Worm (Caenorhabditis elegans) whole organism, L1 larva: ENCODE measurements around the gene Y24D9A.6.

Experiments
- C04F5.9 ChIP-seq: sonication (generic microtip); optimal IDR thresholded peaks from 2 replicates; lab custom pipeline; 2016; ENCODE audit warnings: missing genetic modification characterization, missing compliant biosample characterization
- C16A3.4 ChIP-seq: fragments of 150-350 bp; optimal IDR thresholded peaks from 2 replicates; lab custom pipeline; 2014; ENCODE audit warnings: missing biosample characterization, missing genetic modification characterization
- C34B4.2 ChIP-seq: sonication (generic microtip); optimal IDR thresholded peaks from 2 replicates; lab custom pipeline; 2017; ENCODE audit warnings: mild to moderate bottlenecking, missing genetic modification characterization, missing compliant biosample characterization
- F16B12.6 ChIP-seq: fragments of 150-350 bp; optimal IDR thresholded peaks from 2 replicates; lab custom pipeline; 2014; ENCODE audit warnings: missing biosample characterization, missing genetic modification characterization
- Y116A8C.19 ChIP-seq: sonication (generic microtip); optimal IDR thresholded peaks from 2 replicates; lab custom pipeline; 2016; ENCODE audit warnings: missing compliant biosample characterization, missing genetic modification characterization, borderline replicate concordance
- blmp-1 ChIP-seq: fragments of 150-350 bp; optimal IDR thresholded peaks from 2 replicates; lab custom pipeline; 2014; ENCODE audit warnings: missing biosample characterization, missing genetic modification characterization
- ceh-8 ChIP-seq: fragments of 200-800 bp; sonication (Bioruptor generic); optimal IDR thresholded peaks from 2 replicates; lab custom pipeline; 2018; ENCODE audit warnings: mild to moderate bottlenecking, missing genetic modification characterization, moderate library complexity, missing compliant biosample characterization
- ceh-90 ChIP-seq: sonication (generic microtip); optimal IDR thresholded peaks from 2 replicates; lab custom pipeline; 2016; ENCODE audit warnings: missing genetic modification characterization, missing compliant biosample characterization
- dpl-1 ChIP-seq, 3 experiments: fragments of 150-350 bp in 2 of 3; sonication (generic microtip) in 1 of 3; optimal IDR thresholded peaks; 2 replicates each; lab custom pipeline; 2014 to 2017; ENCODE audit warnings: missing biosample characterization in 3 of 3, missing genetic modification characterization in 3 of 3, missing genetic modification reagents in 3 of 3
- efl-1 ChIP-seq, 4 experiments: fragments of 150-350 bp; optimal IDR thresholded peaks in 3 of 4; peaks in 1 of 4; 1 replicate in 1 of 4; 2 replicates in 3 of 4; lab custom pipeline; 2014; ENCODE audit warnings: missing biosample characterization in 2 of 4, missing genetic modification characterization in 2 of 4, missing genetic modification reagents in 2 of 4
- egl-13 ChIP-seq: sonication (generic microtip); optimal IDR thresholded peaks from 2 replicates; lab custom pipeline; 2016; ENCODE audit warnings: missing genotype, missing genetic modification reagents, missing genetic modification characterization, missing compliant biosample characterization
- egl-27 ChIP-seq, 2 experiments: fragments of 150-350 bp in 1 of 2; sonication (generic microtip); optimal IDR thresholded peaks; 3 replicates each; lab custom pipeline; 2017 to 2018; ENCODE audit warnings: missing biosample characterization in 2 of 2, missing genetic modification characterization in 2 of 2, missing genetic modification reagents in 2 of 2
- fkh-10 ChIP-seq: sonication (generic microtip); optimal IDR thresholded peaks from 2 replicates; lab custom pipeline; 2017; ENCODE audit warnings: missing biosample characterization, missing genetic modification reagents, missing genetic modification characterization
- fkh-4 ChIP-seq: sonication (generic microtip); optimal IDR thresholded peaks from 2 replicates; lab custom pipeline; 2016; ENCODE audit warnings: missing compliant biosample characterization, missing genetic modification characterization, borderline replicate concordance
- fkh-8 ChIP-seq: sonication (generic microtip); optimal IDR thresholded peaks from 2 replicates; lab custom pipeline; 2016; ENCODE audit warnings: mild to moderate bottlenecking, missing genetic modification characterization, missing compliant biosample characterization
- hlh-4 ChIP-seq: sonication (generic microtip); optimal IDR thresholded peaks from 2 replicates; lab custom pipeline; 2016; ENCODE audit warnings: mild to moderate bottlenecking, missing genetic modification characterization, missing compliant biosample characterization
- hpl-2 ChIP-seq: fragments of 150-350 bp; optimal IDR thresholded peaks from 2 replicates; lab custom pipeline; 2014; ENCODE audit warnings: missing biosample characterization, missing genetic modification reagents, missing genetic modification characterization
- isw-1 ChIP-seq: fragments of 200-800 bp; sonication (Bioruptor generic); IDR thresholded peaks from 2 replicates; pipeline ENCODE4 v1.3.6; 2022; ENCODE audit warnings: missing genetic modification characterization, missing compliant biosample characterization
- lin-13 ChIP-seq: fragments of 150-350 bp; optimal IDR thresholded peaks from 2 replicates; lab custom pipeline; 2014; ENCODE audit warnings: missing biosample characterization, missing genetic modification reagents, missing genetic modification characterization
- lin-14 ChIP-seq: fragments of 200-800 bp; sonication (Bioruptor generic); optimal IDR thresholded peaks from 2 replicates; lab custom pipeline; 2018; ENCODE audit warnings: mild to moderate bottlenecking, missing genetic modification characterization, moderate library complexity, missing compliant biosample characterization
- lin-35 ChIP-seq, 2 experiments: fragments of 150-350 bp; optimal IDR thresholded peaks; 2 replicates each; lab custom pipeline; 2014; ENCODE audit warnings: missing biosample characterization in 2 of 2, missing genetic modification characterization in 2 of 2, missing genetic modification reagents in 2 of 2
- lin-39 ChIP-seq: fragments of 150-350 bp; optimal IDR thresholded peaks from 2 replicates; lab custom pipeline; 2014; ENCODE audit warnings: missing biosample characterization, missing genetic modification reagents, missing genetic modification characterization
- lsy-2 ChIP-seq, 2 experiments: fragments of 150-350 bp; optimal IDR thresholded peaks; 2 replicates each; lab custom pipeline; 2014; ENCODE audit warnings: missing biosample characterization in 2 of 2, missing genetic modification characterization in 2 of 2
- nhr-11 ChIP-seq: fragments of 150-350 bp; optimal IDR thresholded peaks from 2 replicates; lab custom pipeline; 2014; ENCODE audit warnings: missing biosample characterization, missing genetic modification characterization
- nhr-12 ChIP-seq: sonication (generic microtip); optimal IDR thresholded peaks from 2 replicates; lab custom pipeline; 2017; ENCODE audit warnings: missing biosample characterization, missing genetic modification characterization
- nhr-19 ChIP-seq: fragments of 200-800 bp; sonication (Bioruptor generic); conservative IDR thresholded peaks from 2 replicates; pipeline ENCODE4 v1.3.6; 2022; ENCODE audit warnings: missing genetic modification characterization, missing compliant biosample characterization
- nhr-20 ChIP-seq: sonication (generic microtip); optimal IDR thresholded peaks from 2 replicates; lab custom pipeline; 2016; ENCODE audit warnings: mild to moderate bottlenecking, missing genetic modification characterization, missing compliant biosample characterization
- nhr-28 ChIP-seq: fragments of 150-350 bp; optimal IDR thresholded peaks from 2 replicates; lab custom pipeline; 2014; ENCODE audit warnings: missing biosample characterization, missing genetic modification characterization
- nhr-76 ChIP-seq: sonication (generic microtip); optimal IDR thresholded peaks from 2 replicates; lab custom pipeline; 2017; ENCODE audit warnings: missing biosample characterization, missing genetic modification characterization
- nhr-77 ChIP-seq: fragments of 150-350 bp; optimal IDR thresholded peaks from 2 replicates; lab custom pipeline; 2014; ENCODE audit warnings: missing biosample characterization, missing genetic modification characterization
- nhr-84 ChIP-seq: sonication (generic microtip); optimal IDR thresholded peaks from 2 replicates; lab custom pipeline; 2017; ENCODE audit warnings: missing biosample characterization, missing genetic modification characterization
- nhr-85 ChIP-seq: sonication (generic microtip); peaks from one replicate; lab custom pipeline; 2016; ENCODE audit warnings: missing genetic modification characterization, inconsistent platforms, missing compliant biosample characterization
- pag-3 ChIP-seq: sonication (generic microtip); optimal IDR thresholded peaks from 2 replicates; lab custom pipeline; 2017; ENCODE audit warnings: missing genetic modification characterization, mild to moderate bottlenecking, missing compliant biosample characterization, antibody characterized with exemption, borderline replicate concordance; ENCODE audit not compliant: insufficient read depth
- skn-1 ChIP-seq: fragments of 150-350 bp; optimal IDR thresholded peaks from 2 replicates; lab custom pipeline; 2014; ENCODE audit warnings: missing biosample characterization, missing genetic modification characterization
- snpc-4 ChIP-seq: fragments of 150-350 bp; optimal IDR thresholded peaks from 2 replicates; lab custom pipeline; 2014; ENCODE audit warnings: missing biosample characterization, missing genetic modification characterization
- snu-23 ChIP-seq: sonication (generic microtip); optimal IDR thresholded peaks from 2 replicates; lab custom pipeline; 2016; ENCODE audit warnings: missing genetic modification characterization, missing compliant biosample characterization
- sox-4 ChIP-seq: sonication (generic microtip); optimal IDR thresholded peaks from 2 replicates; lab custom pipeline; 2016; ENCODE audit warnings: missing genetic modification characterization, missing compliant biosample characterization
- swsn-7 ChIP-seq: sonication (generic microtip); optimal IDR thresholded peaks from 2 replicates; lab custom pipeline; 2016; ENCODE audit warnings: missing genetic modification characterization, missing compliant biosample characterization
- tbx-2 ChIP-seq: sonication (generic microtip); optimal IDR thresholded peaks from 2 replicates; lab custom pipeline; 2016; ENCODE audit warnings: missing genetic modification characterization, missing compliant biosample characterization
- tlp-1 ChIP-seq: fragments of 150-350 bp; optimal IDR thresholded peaks from 2 replicates; lab custom pipeline; 2014; ENCODE audit warnings: missing biosample characterization, missing genetic modification characterization
- unc-130 ChIP-seq: fragments of 150-350 bp; optimal IDR thresholded peaks from 2 replicates; lab custom pipeline; 2017; ENCODE audit warnings: missing biosample characterization, missing genetic modification characterization, inconsistent platforms
- unc-62 ChIP-seq: fragments of 150-350 bp; optimal IDR thresholded peaks from 2 replicates; lab custom pipeline; 2014; ENCODE audit warnings: missing biosample characterization, missing genetic modification reagents, missing genetic modification characterization
- unc-98 ChIP-seq: fragments of 200-800 bp; sonication (Bioruptor generic); IDR thresholded peaks from 2 replicates; pipeline ENCODE4 v1.3.6; 2022; ENCODE audit warnings: missing genetic modification characterization, missing compliant biosample characterization
- xbp-1 ChIP-seq: sonication (generic microtip); optimal IDR thresholded peaks from 2 replicates; lab custom pipeline; 2016; ENCODE audit warnings: missing genetic modification characterization, missing compliant biosample characterization
- zag-1 ChIP-seq: fragments of 150-350 bp; optimal IDR thresholded peaks from 2 replicates; lab custom pipeline; 2014; ENCODE audit warnings: missing biosample characterization, missing genetic modification characterization

Gene Y24D9A.6

DNA sequence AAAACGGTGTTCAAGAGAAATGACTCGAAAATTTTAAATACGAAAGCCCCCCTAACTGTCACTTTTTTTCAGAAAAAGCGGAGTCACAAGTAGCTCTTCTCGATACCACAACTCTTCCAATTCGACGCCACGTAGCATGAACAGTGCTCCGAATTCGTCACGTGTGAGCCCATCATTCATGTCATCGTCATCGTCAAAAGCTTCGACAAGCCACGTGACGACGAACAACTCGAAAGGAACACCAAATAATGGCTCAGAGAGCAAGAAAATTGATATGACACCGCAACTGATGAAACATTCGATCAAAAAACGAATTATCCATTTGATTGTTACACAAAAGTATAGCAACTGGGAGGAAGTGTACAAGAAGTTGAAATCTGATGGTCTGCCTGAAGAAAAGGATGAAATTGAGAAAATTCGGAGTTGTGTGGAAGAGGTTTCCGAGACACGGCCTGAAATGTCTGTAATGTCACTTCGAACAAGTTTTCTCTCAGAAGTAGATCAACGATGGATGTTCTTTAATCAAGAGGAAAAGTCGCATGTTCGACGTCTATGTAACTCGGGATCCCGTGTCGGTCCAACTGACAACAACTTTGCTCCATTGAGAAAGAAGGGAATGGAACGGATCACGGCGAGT, 11.2 kb upstream of the Y24D9A.6 start:
- TF ChIP-seq snpc-4 (tag; lab: Kevin White, UChicago) (no peak), tlp-1 (no peak), nhr-20 (no peak), nhr-11 (tag; lab: Kevin White, UChicago) (no peak), nhr-84 (tag; lab: Kevin White, UChicago) (no peak), nhr-28 (tag; lab: Kevin White, UChicago) (no peak), nhr-12 (tag; lab: Kevin White, UChicago) (no peak), nhr-76 (tag; lab: Kevin White, UChicago) (no peak), ceh-90 (no peak)
- TF ChIP-seq, all 84 proteins: peak for 0

DNA sequence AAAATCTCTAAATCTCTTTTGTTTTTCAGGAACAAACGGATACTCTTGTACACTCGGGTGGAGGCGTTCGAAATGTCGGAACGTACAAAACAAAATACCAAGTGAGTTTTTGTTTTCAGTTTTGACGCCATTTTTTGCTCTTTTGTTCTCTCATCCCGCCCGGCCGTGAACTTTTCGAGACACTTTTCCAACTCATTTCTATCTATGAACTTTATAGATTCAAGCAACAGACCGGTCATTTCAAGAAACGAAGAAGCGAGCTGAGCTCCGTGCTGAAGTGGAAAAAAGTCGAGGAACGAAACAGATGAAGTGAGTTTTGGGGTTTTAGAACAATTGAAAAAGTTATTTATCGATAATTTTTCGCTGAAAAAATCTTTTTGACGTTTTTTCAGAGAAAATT, 10.3 kb upstream of the Y24D9A.6 start:
- TF ChIP-seq ceh-90 (no peak), nhr-85 (tag; lab: Kevin White, UChicago) (peak; percentile 18), efl-1 (optimal IDR thresholded peaks at IDR 0.05; lab: Kevin White, UChicago) (no peak), efl-1 (GFP tag; optimal IDR thresholded peaks at IDR 0.05 in 1 of 2; lab: Kevin White, UChicago) (peak in 1 of 2 experiments; percentile 70), unc-98 (GFP tag; lab: Robert Waterston, UW) (no peak)

DNA sequence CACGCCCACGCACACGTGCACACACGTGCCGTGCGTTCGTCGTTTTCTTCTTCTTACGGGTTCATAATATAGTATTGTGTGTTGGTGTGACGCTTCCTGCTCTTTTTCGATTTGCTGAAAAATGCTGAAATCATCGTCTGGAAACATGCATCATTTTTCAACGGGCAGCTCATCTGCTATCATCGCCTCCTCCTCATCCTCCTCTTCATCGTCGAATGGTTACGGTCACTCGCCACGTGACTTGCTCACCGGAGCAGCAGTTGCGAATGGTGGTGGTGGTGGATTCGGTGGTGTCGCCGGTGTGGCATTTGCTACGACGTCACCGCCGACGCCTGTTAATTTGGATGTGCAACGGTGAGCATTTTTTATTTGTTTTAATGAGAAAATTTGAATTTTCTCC, 8.5 kb upstream of the Y24D9A.6 start:
- TF ChIP-seq hlh-4 (no peak), lin-14 (no peak), unc-62 (no peak), nhr-28 (tag; lab: Kevin White, UChicago) (no peak), egl-27 (tag; optimal IDR thresholded peaks at IDR 0.05; lab: Kevin White, UChicago) (no peak), efl-1 (optimal IDR thresholded peaks at IDR 0.05; lab: Kevin White, UChicago) (no peak), efl-1 (GFP tag; optimal IDR thresholded peaks at IDR 0.05 in 1 of 2; lab: Kevin White, UChicago) (peak in 1 of 2 experiments; percentile 81)
- TF ChIP-seq, all 84 proteins: peak for 1

DNA sequence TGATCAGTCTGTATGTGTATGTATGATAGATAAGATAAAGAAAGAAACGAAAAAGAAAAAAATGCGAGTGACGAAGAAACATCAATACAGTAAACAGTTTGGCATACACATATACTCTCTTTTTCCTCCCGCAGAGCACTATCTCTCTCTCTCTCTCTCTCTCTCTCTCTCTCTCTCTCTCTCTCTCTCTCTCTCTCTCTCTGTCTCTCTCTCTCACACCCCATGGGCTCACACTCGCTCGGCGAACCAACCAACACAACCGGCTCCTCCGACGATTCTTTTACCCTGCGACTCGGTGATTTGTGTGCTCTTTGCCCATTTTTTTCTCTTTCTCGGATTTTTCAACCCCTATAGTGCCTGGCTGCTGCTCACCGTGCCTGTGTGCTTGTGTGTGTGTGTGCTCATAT, 6.9 kb upstream of the Y24D9A.6 start:
- TF ChIP-seq lin-39 (tag; lab: Kevin White, UChicago) (no peak), skn-1 (tag; lab: Kevin White, UChicago) (peak; percentile 20), tlp-1 (no peak), nhr-84 (tag; lab: Kevin White, UChicago) (no peak), egl-13 (no peak), dpl-1 (GFP tag; optimal IDR thresholded peaks at IDR 0.05; lab: Kevin White, UChicago) (peak in 1 of 3 experiments; percentile 3), efl-1 (optimal IDR thresholded peaks at IDR 0.05; lab: Kevin White, UChicago) (peak; percentile 52 to 54), efl-1 (GFP tag; optimal IDR thresholded peaks at IDR 0.05 in 1 of 2; lab: Kevin White, UChicago) (peak; percentile 12 to 93), xbp-1 (no peak), fkh-8 (no peak), unc-130 (tag; lab: Kevin White, UChicago) (no peak), F16B12.6 (tag; lab: Kevin White, UChicago) (no peak), nhr-77 (tag; lab: Kevin White, UChicago) (peak; percentile 73), fkh-10 (GFP tag; lab: Kevin White, UChicago) (no peak), lsy-2 (tag; optimal IDR thresholded peaks at IDR 0.05; lab: Kevin White, UChicago) (peak; percentile 43 to 44), C04F5.9 (tag; lab: Kevin White, UChicago) (no peak), C16A3.4 (peak; percentile 3), nhr-20 (peak; percentile 53), unc-62 (no peak), C34B4.2 (tag; lab: Kevin White, UChicago) (peak; percentile 48), hpl-2 (GFP tag; lab: Kevin White, UChicago) (no peak), snu-23 (peak; percentile 5), pag-3 (no peak), fkh-4 (tag; lab: Kevin White, UChicago) (no peak), ceh-8 (GFP tag; lab: Kevin White, UChicago) (no peak), swsn-7 (peak; percentile 43), nhr-19 (GFP tag; lab: Robert Waterston, UW) (peak; percentile 64), nhr-12 (tag; lab: Kevin White, UChicago) (no peak), lin-35 (GFP tag; optimal IDR thresholded peaks at IDR 0.05; lab: Kevin White, UChicago) (peak in 1 of 2 experiments; percentile 24), tbx-2 (tag; lab: Kevin White, UChicago) (peak; percentile 40), lin-13 (no peak), Y116A8C.19 (tag; lab: Kevin White, UChicago) (no peak), lin-14 (peak; percentile 67), zag-1 (no peak), blmp-1 (tag; lab: Kevin White, UChicago) (no peak), isw-1 (GFP tag; lab: Robert Waterston, UW) (no peak), nhr-11 (tag; lab: Kevin White, UChicago) (no peak), sox-4 (tag; lab: Kevin White, UChicago) (no peak)
